Fruit fly (Drosophila melanogaster) whole organism: Measurements from ENCODE around the gene CG7766.

ENCODE experiments used
- CG8478 ChIP-seq: fragments of >200 bp; optimal IDR thresholded peaks from 2 replicates; lab custom pipeline; 2018; ENCODE audit warnings: inconsistent platforms
- Dll ChIP-seq: fragments of >200 bp; optimal IDR thresholded peaks from 2 replicates; lab custom pipeline; 2017
- EcR ChIP-seq, 2 experiments: fragments of >200 bp; optimal IDR thresholded peaks; 2 replicates each; lab custom pipeline; 2017; ENCODE audit warnings: missing biosample characterization in 2 of 2, missing genetic modification characterization in 2 of 2, missing genetic modification reagents in 2 of 2
- pan ChIP-seq: fragments of >200 bp; optimal IDR thresholded peaks from 2 replicates; lab custom pipeline; 2017
- psq ChIP-seq: fragments of >200 bp; optimal IDR thresholded peaks from 2 replicates; lab custom pipeline; 2017
- usp ChIP-seq: fragments of >200 bp; optimal IDR thresholded peaks from 2 replicates; lab custom pipeline; 2017; ENCODE audit warnings: missing biosample characterization, missing genetic modification characterization, mixed read lengths

Gene CG7766

DNA sequence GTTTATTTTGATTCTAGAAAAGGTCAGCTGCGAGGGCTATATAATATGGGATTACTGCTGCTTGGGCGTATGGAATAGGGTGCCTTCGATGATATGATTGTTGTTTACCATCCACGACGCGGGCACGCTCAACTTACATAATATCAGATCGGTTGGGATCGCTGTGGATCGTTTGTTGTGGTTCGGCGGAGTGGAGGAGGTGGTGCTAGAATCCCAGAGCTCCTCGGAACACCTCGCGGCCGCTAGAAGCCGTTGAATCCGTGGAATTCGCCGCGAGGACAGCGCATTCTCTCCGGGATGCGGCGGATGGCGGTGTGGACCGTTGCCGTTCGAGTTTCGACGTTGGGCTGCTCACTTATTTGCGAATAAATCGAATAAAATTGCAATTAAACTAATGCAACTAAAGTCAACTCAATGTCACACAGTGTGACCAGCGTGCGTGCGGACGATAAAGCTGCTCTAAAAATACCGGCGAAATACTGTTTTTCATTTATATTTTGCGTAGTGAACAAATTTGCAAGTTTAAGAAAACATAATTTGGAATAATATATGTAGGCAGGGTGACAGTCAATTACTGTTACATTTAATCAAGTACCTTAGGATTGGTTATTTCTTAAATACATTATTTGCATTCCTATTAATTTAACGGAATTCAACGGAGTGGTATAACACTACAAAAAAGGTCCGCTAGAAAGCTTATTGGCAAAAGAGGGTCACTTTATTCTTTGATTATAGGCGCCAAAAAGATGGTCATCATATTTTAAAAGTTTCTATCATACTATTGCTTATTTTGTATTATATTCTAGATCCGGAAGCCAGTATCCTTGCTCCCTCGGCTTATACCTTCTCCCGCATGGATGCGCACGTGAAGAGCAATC, at the start of gene CG7766:
CG7766 (minus strand) TSS at position 432 of the 878 bp plus-strand sequence.
- no peak for TF ChIP-seq usp
- no peak for TF ChIP-seq CG8478 (lab: Kevin White, UChicago)
- no peak for TF ChIP-seq psq (lab: Kevin White, UChicago)
- no peak for TF ChIP-seq pan

DNA sequence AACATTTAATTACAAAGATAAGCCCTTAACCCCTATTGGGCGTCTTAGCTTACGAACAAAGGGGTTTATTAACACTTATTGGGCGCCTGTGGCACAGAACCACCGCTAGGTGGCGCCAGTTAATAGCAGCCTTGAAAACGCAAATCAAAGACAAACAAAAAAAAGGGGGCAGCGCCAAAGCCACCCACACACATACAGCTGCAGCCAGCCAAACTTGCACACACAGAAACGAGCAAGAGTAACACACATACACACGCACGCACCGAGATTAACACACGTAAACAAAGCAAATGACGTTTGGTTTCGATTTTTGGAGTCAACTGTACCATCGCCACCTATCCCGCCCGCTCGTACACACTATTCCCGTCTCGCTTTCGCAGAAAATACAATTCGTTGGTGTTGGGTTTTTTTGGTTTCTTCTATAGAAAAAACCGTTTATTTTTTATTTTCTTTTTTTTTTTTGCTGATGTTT, 48.6 kb upstream of the CG7766 start:
- TF ChIP-seq Dll (lab: Kevin White, UChicago) (no peak), psq (lab: Kevin White, UChicago) (no peak), EcR (GFP tag; optimal IDR thresholded peaks at IDR 0.05; lab: Kevin White, UChicago) (no peak), CG8478 (lab: Kevin White, UChicago) (no peak), pan (no peak), usp (no peak)

DNA sequence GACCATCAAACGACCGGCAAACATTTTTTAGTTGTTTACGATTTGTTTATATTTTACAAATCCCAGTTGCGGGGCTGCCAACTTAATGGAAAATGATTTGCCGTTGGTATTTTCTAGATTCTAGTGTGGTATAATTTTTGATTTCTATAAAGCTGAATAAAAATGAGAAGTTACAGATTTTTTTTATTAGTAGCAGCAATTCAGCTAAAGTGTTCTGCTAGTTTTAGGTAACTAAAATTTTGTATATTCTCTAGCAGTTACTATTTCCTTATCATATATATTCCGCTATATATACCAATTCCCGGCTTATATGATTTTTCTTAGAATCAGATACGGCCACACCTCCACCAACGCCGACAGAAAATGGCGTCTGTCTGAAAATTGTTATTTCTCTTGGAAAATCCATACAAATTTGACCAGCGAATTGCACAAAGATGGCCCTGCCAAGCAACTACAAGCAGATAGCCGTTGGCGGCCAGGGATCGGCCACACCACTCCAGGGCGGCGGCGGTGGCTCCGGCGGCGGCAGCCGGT, 45.5 kb upstream of the CG7766 start, which contains the start of the genes fh and Bap111:
fh (minus strand) TSS at position 83 of the 534 bp plus-strand sequence.
Bap111 (plus strand) TSS at position 321 of the 534 bp plus-strand sequence.
- TF ChIP-seq pan: no peak
- no peak for TF ChIP-seq usp
- no peak for TF ChIP-seq EcR (GFP tag; optimal IDR thresholded peaks at IDR 0.05; lab: Kevin White, UChicago)

- no peak for TF ChIP-seq psq (lab: Kevin White, UChicago)
- TF ChIP-seq EcR (GFP tag; optimal IDR thresholded peaks at IDR 0.05; lab: Kevin White, UChicago): no peak
- TF ChIP-seq usp: no peak
- no peak for TF ChIP-seq Dll (lab: Kevin White, UChicago)
- no peak for TF ChIP-seq pan
- TF ChIP-seq CG8478 (lab: Kevin White, UChicago): no peak
Measured at dm6 chrX:9142224-9142802, 38.8 kb upstream of the CG7766 start, which contains the start of gene CG7065. Gene CG7065, plus strand, starts transcription at chrX:9142493.

DNA sequence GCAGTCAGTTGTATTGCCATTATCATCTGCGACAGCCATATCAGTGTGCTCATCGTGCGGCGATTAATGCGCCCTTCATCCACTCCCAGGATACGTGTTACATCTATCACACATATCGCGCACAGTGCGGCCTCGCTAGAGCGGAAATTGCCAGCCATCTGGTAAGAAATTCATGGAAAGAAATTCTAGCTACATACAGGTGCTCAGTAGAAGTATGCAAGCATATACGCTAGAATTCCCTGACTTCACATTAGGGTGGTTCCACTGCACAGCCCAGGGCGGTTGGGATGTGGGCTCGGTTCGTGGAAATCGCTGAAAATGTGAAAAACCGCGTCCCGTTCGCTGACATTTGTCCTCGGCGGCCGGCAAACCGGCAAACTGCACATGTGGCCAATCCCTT, 37.7 kb upstream of the CG7766 start:
- no peak for TF ChIP-seq EcR (GFP tag; optimal IDR thresholded peaks at IDR 0.05; lab: Kevin White, UChicago)
- no peak for TF ChIP-seq pan
- TF ChIP-seq Dll (lab: Kevin White, UChicago): no peak
- no peak for TF ChIP-seq usp
- no peak for TF ChIP-seq psq (lab: Kevin White, UChicago)
- TF ChIP-seq CG8478 (lab: Kevin White, UChicago): no peak

- no peak for TF ChIP-seq psq (lab: Kevin White, UChicago)
- no peak for TF ChIP-seq pan
- no peak for TF ChIP-seq CG8478 (lab: Kevin White, UChicago)
- TF ChIP-seq EcR (GFP tag; optimal IDR thresholded peaks at IDR 0.05; lab: Kevin White, UChicago): no peak
- no peak for TF ChIP-seq usp
- no peak for TF ChIP-seq Dll (lab: Kevin White, UChicago)
Measured at dm6 chrX:9139138-9139537, 35.6 kb upstream of the CG7766 start.

DNA sequence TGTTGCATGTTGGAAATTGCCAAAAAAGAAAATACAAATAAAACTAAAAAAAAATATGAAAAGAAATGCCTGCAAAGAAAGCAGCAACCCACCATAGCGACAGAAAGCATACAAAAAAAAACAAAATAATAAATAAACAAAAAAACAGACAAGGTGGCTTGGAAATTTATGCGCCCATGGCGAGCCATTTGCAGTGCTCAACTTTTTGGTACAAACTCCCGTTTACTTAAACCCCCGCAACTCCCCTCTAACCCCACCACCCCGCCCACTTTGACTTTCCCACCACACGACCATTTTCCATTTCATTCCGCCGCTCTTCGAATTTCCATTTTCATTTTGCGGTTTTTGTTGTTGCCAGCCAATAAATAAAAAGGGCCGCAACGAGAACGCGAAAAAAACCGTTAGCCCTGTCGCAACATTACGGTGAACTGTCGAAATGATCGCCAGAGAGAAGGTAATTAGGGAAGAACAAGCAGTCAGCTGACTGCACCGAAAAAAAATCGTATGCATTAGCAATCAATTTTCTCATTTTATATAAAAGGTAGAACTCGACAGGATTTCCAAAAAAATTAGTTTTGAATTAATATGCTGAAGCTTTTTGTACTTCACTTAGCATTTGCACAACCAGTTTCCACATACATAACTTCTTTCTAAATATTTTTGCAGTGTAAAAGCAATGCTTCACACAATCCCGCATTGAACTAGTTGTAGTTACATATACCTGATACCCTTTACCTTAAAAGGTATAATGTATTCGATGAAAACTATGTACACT, 33.4 kb upstream of the CG7766 start:
- TF ChIP-seq Dll (lab: Kevin White, UChicago) (no peak), psq (lab: Kevin White, UChicago) (no peak), pan (no peak), EcR (GFP tag; optimal IDR thresholded peaks at IDR 0.05; lab: Kevin White, UChicago) (no peak), CG8478 (lab: Kevin White, UChicago) (no peak), usp (no peak)

- no peak for TF ChIP-seq usp
- no peak for TF ChIP-seq EcR (GFP tag; optimal IDR thresholded peaks at IDR 0.05; lab: Kevin White, UChicago)
- no peak for TF ChIP-seq psq (lab: Kevin White, UChicago)
- TF ChIP-seq CG8478 (lab: Kevin White, UChicago): no peak
- no peak for TF ChIP-seq Dll (lab: Kevin White, UChicago)
- no peak for TF ChIP-seq pan
Measured at dm6 chrX:9134922-9135453, 31.4 kb upstream of the CG7766 start, which contains the start of gene fend. Gene fend, minus strand, starts transcription at chrX:9135099.

DNA sequence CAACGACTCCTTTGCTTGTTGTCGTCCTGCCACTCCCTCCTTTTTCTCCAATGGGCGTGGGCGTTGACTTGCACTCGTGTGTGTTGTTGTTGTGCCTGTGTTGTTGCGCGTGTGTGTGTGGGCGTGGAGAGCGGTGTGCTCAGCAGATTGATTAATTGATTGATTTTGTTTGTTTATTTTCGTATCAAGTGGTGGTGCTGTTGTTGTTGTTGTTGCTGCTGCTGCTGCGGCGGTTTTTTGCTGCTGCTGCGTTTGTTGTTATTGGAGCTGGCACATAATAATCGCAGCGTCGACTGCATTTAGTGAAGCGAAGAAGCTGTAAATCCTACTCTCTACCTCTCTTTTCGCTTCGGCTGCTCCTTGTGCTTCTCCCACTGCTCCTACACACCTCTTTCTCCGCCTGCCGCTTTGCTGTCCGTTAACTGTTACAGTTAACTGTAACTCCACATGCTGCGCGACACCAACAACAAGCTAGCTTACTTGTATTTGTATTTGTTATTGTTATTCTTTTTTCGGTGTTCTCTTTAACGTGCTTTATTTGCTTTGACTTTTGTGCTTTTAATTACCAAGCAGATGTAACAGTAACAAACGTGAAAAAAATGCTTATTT, 30.8 kb upstream of the CG7766 start:
- TF ChIP-seq CG8478 (lab: Kevin White, UChicago) (no peak), usp (no peak), pan (no peak), psq (lab: Kevin White, UChicago) (no peak)

DNA sequence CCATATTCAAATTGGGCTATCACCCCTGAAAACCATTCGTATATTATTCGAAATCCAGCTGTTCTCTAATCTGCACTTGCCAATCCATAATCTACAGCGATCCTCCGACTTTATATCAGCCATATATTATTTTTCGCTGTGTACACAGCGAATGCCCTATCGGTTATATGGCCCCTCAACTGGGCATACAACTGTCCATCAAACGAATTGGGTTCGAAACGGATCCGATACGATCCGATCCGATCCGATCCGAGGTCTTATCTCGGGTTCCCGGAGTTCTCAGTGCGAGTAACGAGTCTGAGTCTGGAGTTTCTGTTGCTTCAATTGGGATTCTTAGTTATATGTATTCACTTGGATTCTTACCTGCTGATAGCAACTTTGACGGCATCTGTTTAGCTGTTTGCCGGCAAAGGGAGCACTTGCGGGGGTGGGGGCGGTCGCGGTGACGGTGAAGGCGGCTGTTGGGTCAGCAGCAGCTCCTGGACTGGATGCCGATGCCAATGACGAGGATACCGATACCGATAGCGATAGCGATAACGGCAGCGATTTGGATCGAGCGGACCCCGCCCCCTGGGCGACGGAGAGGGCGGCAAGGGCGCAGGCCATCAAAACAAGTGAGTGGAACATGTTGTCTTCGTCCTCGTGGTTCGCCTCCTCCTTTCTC, 30.2 kb upstream of the CG7766 start:
- TF ChIP-seq psq (lab: Kevin White, UChicago): no peak
- no peak for TF ChIP-seq CG8478 (lab: Kevin White, UChicago)
- no peak for TF ChIP-seq EcR (GFP tag; optimal IDR thresholded peaks at IDR 0.05; lab: Kevin White, UChicago)
- no peak for TF ChIP-seq usp
- TF ChIP-seq Dll (lab: Kevin White, UChicago): no peak
- TF ChIP-seq pan: no peak
